Worm (Caenorhabditis elegans): Measurements from ENCODE around the gene cyp-33C2.

ce11 chrV:2133512-2133911, 49.8 kb upstream of the cyp-33C2 start:
- TF ChIP-seq lin-15B (tag; optimal IDR thresholded peaks at IDR 0.05): no peak
- no peak for TF ChIP-seq zag-1 (tag; optimal IDR thresholded peaks at IDR 0.05)
- TF ChIP-seq eor-1 (tag; optimal IDR thresholded peaks at IDR 0.05): no peak
- TF ChIP-seq nhr-28 (tag; optimal IDR thresholded peaks at IDR 0.05): no peak
- TF ChIP-seq ama-1 (optimal IDR thresholded peaks at IDR 0.05): no peak
- peak; percentile 11 for TF ChIP-seq pqm-1 (tag; optimal IDR thresholded peaks at IDR 0.05)
- TF ChIP-seq egl-27 (tag; optimal IDR thresholded peaks at IDR 0.05): no peak
- no peak for TF ChIP-seq nhr-11 (tag; optimal IDR thresholded peaks at IDR 0.05)
- TF ChIP-seq ceh-82 (tag; optimal IDR thresholded peaks at IDR 0.05): no peak
- no peak for TF ChIP-seq nhr-12 (tag; optimal IDR thresholded peaks at IDR 0.05)
- TF ChIP-seq fos-1 (tag; optimal IDR thresholded peaks at IDR 0.05): no peak

All from whole organism, L3 larva.